Fruit fly (Drosophila melanogaster): Measurements from ENCODE around the gene srw.

- TF ChIP-seq fd64A (GFP tag; optimal IDR thresholded peaks at IDR 0.05) (no peak), Dfd (GFP tag; optimal IDR thresholded peaks at IDR 0.05) (no peak), slou (GFP tag; optimal IDR thresholded peaks at IDR 0.05) (no peak), lmd (GFP tag; IDR thresholded peaks at IDR 0.05) (no peak)
Measured at dm6 chr3L:4238195-4238594, 45.1 kb downstream of the srw start.
